Fruit fly (Drosophila melanogaster) whole organism, embryonic: ENCODE measurements around the gene Ugt37A3.

Experiments used
- Antp ChIP-seq: fragments of 200-800 bp; sonication (Bioruptor generic); optimal IDR thresholded peaks from 3 replicates; lab custom pipeline; 2016; ENCODE audit warnings: missing biosample characterization, missing genetic modification characterization
- Atf3 ChIP-seq: fragments of 200-800 bp; sonication (Bioruptor generic); optimal IDR thresholded peaks from 3 replicates; lab custom pipeline; 2016; ENCODE audit warnings: missing biosample characterization, missing genetic modification characterization
- BEAF-32 ChIP-seq: fragments of 200-800 bp; sonication (Bioruptor generic); optimal IDR thresholded peaks from 3 replicates; lab custom pipeline; 2017; ENCODE audit warnings: missing biosample characterization, missing genetic modification characterization, mild to moderate bottlenecking, moderate library complexity, missing genetic modification reagents
- Bteb2 ChIP-seq: fragments of 200-800 bp; sonication (Bioruptor generic); optimal IDR thresholded peaks from 2 replicates; lab custom pipeline; 2016; ENCODE audit warnings: missing biosample characterization, missing genetic modification characterization
- CG10274 ChIP-seq: fragments of 200-800 bp; sonication (Bioruptor generic); optimal IDR thresholded peaks from 3 replicates; lab custom pipeline; 2017; ENCODE audit warnings: missing biosample characterization, mild to moderate bottlenecking, missing genetic modification characterization
- CG10565 ChIP-seq: fragments of 200-800 bp; sonication (Bioruptor generic); optimal IDR thresholded peaks from 3 replicates; lab custom pipeline; 2016; ENCODE audit warnings: missing biosample characterization, mild to moderate bottlenecking, missing genetic modification characterization
- CG10979 ChIP-seq: fragments of 200-800 bp; sonication (Bioruptor generic); optimal IDR thresholded peaks from 2 replicates; lab custom pipeline; 2018; ENCODE audit warnings: missing biosample characterization, mild to moderate bottlenecking, missing genetic modification characterization, moderate library complexity
- CG11504 ChIP-seq: fragments of 200-800 bp; sonication (Bioruptor generic); optimal IDR thresholded peaks from 3 replicates; lab custom pipeline; 2019; ENCODE audit warnings: missing biosample characterization, mild to moderate bottlenecking, missing genetic modification characterization, moderate library complexity
- CG12104 ChIP-seq: fragments of 200-800 bp; sonication (Bioruptor generic); optimal IDR thresholded peaks from 3 replicates; lab custom pipeline; 2016; ENCODE audit warnings: missing biosample characterization, missing genetic modification characterization
- CG13624 ChIP-seq: fragments of 200-800 bp; sonication (Bioruptor generic); optimal IDR thresholded peaks from 2 replicates; lab custom pipeline; 2016; ENCODE audit warnings: missing biosample characterization, missing genetic modification characterization
- CG14441 ChIP-seq: fragments of 200-800 bp; sonication (Bioruptor generic); IDR thresholded peaks from 2 replicates; pipeline ENCODE4 v1.3.6; 2022; ENCODE audit warnings: missing biosample characterization, missing genetic modification characterization
- CG14667 ChIP-seq: fragments of 200-800 bp; sonication (Bioruptor generic); IDR thresholded peaks from 2 replicates; pipeline ENCODE4 v1.3.6; 2022; ENCODE audit warnings: missing biosample characterization, missing genetic modification characterization
- CG1647 ChIP-seq: fragments of 200-800 bp; sonication (Bioruptor generic); optimal IDR thresholded peaks from 3 replicates; lab custom pipeline; 2016; ENCODE audit warnings: missing biosample characterization, missing genetic modification characterization
- CG17802 ChIP-seq: fragments of 200-800 bp; sonication (Bioruptor generic); optimal IDR thresholded peaks from 2 replicates; lab custom pipeline; 2018; ENCODE audit warnings: missing biosample characterization, mild to moderate bottlenecking, missing genetic modification characterization, moderate library complexity
- CG2116 ChIP-seq: fragments of 200-800 bp; sonication (Bioruptor generic); optimal IDR thresholded peaks from 3 replicates; lab custom pipeline; 2018; ENCODE audit warnings: missing biosample characterization, mild to moderate bottlenecking, missing genetic modification characterization
- CG30403 ChIP-seq: fragments of 200-800 bp; sonication (Bioruptor generic); optimal IDR thresholded peaks from 3 replicates; lab custom pipeline; 2016; ENCODE audit warnings: missing biosample characterization, missing genetic modification characterization
- CG31224 ChIP-seq: fragments of 200-800 bp; sonication (Bioruptor generic); IDR thresholded peaks from 2 replicates; pipeline ENCODE4 v1.3.6; 2022; ENCODE audit warnings: missing biosample characterization, missing genetic modification characterization
- CG33213 ChIP-seq: fragments of 200-800 bp; sonication (Bioruptor generic); optimal IDR thresholded peaks from 3 replicates; lab custom pipeline; 2016; ENCODE audit warnings: missing biosample characterization, missing genetic modification characterization
- CG3995 ChIP-seq: fragments of 200-800 bp; sonication (Bioruptor generic); optimal IDR thresholded peaks from 3 replicates; lab custom pipeline; 2016; ENCODE audit warnings: missing biosample characterization, missing genetic modification characterization
- CG4360 ChIP-seq: fragments of 200-800 bp; sonication (Bioruptor generic); IDR thresholded peaks from 2 replicates; pipeline ENCODE4 v1.3.6; 2022; ENCODE audit warnings: missing biosample characterization, missing genetic modification characterization
- CG4730 ChIP-seq: fragments of 200-800 bp; sonication (Bioruptor generic); IDR thresholded peaks from 2 replicates; pipeline ENCODE4 v1.3.6; 2022; ENCODE audit warnings: missing biosample characterization, missing genetic modification characterization
- CG8765 ChIP-seq: fragments of 200-800 bp; sonication (Bioruptor generic); IDR thresholded peaks from 2 replicates; pipeline ENCODE4 v1.3.6; 2022; ENCODE audit warnings: missing biosample characterization, missing genetic modification characterization
- CG9876 ChIP-seq: fragments of 200-800 bp; sonication (Bioruptor generic); optimal IDR thresholded peaks from 2 replicates; lab custom pipeline; 2016; ENCODE audit warnings: missing biosample characterization, missing genetic modification characterization
- Chrac-16 ChIP-seq: fragments of 200-800 bp; sonication (Bioruptor generic); optimal IDR thresholded peaks from 3 replicates; lab custom pipeline; 2016; ENCODE audit warnings: missing biosample characterization, missing genetic modification characterization
- Dip3 ChIP-seq: fragments of 200-800 bp; sonication (Bioruptor generic); optimal IDR thresholded peaks from 3 replicates; lab custom pipeline; 2016; ENCODE audit warnings: missing biosample characterization, missing genetic modification characterization
- Hand ChIP-seq: fragments of 200-800 bp; sonication (Bioruptor generic); optimal IDR thresholded peaks from 2 replicates; lab custom pipeline; 2017; ENCODE audit warnings: mild to moderate bottlenecking, missing biosample characterization, missing genetic modification reagents, missing genetic modification characterization
- Hmx ChIP-seq: fragments of 200-800 bp; sonication (Bioruptor generic); optimal IDR thresholded peaks from 2 replicates; lab custom pipeline; 2016; ENCODE audit warnings: missing biosample characterization, missing genetic modification characterization
- Hr78 ChIP-seq, 2 experiments: fragments of 200-800 bp in 1 of 2; fragments of >200 bp in 1 of 2; sonication (Bioruptor generic) in 1 of 2; optimal IDR thresholded peaks; 2 replicates each; lab custom pipeline; 2017 to 2019; ENCODE audit warnings: missing biosample characterization in 2 of 2, missing genetic modification characterization in 2 of 2, mild to moderate bottlenecking in 1 of 2, moderate library complexity in 1 of 2
- Lpt ChIP-seq: fragments of >200 bp; optimal IDR thresholded peaks from 2 replicates; lab custom pipeline; 2018; ENCODE audit warnings: missing biosample characterization, missing genetic modification characterization
- Mes4 ChIP-seq: fragments of 200-800 bp; sonication (Bioruptor generic); optimal IDR thresholded peaks from 2 replicates; lab custom pipeline; 2016; ENCODE audit warnings: missing biosample characterization, missing genetic modification characterization
- Pdp1 ChIP-seq, 2 experiments: fragments of 200-800 bp; sonication (Bioruptor generic); optimal IDR thresholded peaks; 3 replicates each; lab custom pipeline; 2016; ENCODE audit warnings: missing biosample characterization in 2 of 2, missing genetic modification characterization in 2 of 2, mild to moderate bottlenecking in 1 of 2, moderate library complexity in 1 of 2
- Sin3A ChIP-seq: fragments of >200 bp; optimal IDR thresholded peaks from 2 replicates; lab custom pipeline; 2018
- Sry-β ChIP-seq: fragments of 200-800 bp; sonication (Bioruptor generic); optimal IDR thresholded peaks from 2 replicates; lab custom pipeline; 2018; ENCODE audit warnings: missing biosample characterization, mild to moderate bottlenecking, missing genetic modification characterization, moderate library complexity
- bab2 ChIP-seq: fragments of 200-800 bp; sonication (Bioruptor generic); optimal IDR thresholded peaks from 2 replicates; lab custom pipeline; 2016; ENCODE audit warnings: missing biosample characterization, missing genetic modification characterization
- caup ChIP-seq: fragments of 200-800 bp; sonication (Bioruptor generic); optimal IDR thresholded peaks from 3 replicates; lab custom pipeline; 2017; ENCODE audit warnings: missing biosample characterization, mild to moderate bottlenecking, missing genetic modification characterization, moderate library complexity; ENCODE audit not compliant: severe bottlenecking
- chn ChIP-seq: fragments of 200-800 bp; sonication (Bioruptor generic); optimal IDR thresholded peaks from 2 replicates; lab custom pipeline; 2016; ENCODE audit warnings: missing biosample characterization, missing genetic modification characterization
- crol ChIP-seq: fragments of 200-800 bp; sonication (Bioruptor generic); IDR thresholded peaks from 2 replicates; pipeline ENCODE4 v1.3.6; 2022; ENCODE audit warnings: missing biosample characterization, missing genetic modification characterization
- crp ChIP-seq, 2 experiments: fragments of 200-800 bp; sonication (Bioruptor generic); optimal IDR thresholded peaks; 2 replicates in 1 of 2; 3 replicates in 1 of 2; lab custom pipeline; 2017; ENCODE audit warnings: missing biosample characterization in 2 of 2, missing genetic modification characterization in 2 of 2, mild to moderate bottlenecking in 1 of 2, moderate library complexity in 1 of 2
- dm ChIP-seq: fragments of 200-800 bp; sonication (Bioruptor generic); optimal IDR thresholded peaks from 3 replicates; lab custom pipeline; 2016; ENCODE audit warnings: missing biosample characterization, missing genetic modification characterization
- grau ChIP-seq: fragments of 200-800 bp; optimal IDR thresholded peaks from 3 replicates; lab custom pipeline; 2019; ENCODE audit warnings: missing biosample characterization, mild to moderate bottlenecking, missing genetic modification characterization, moderate library complexity
- jing ChIP-seq: fragments of 200-800 bp; sonication (Bioruptor generic); optimal IDR thresholded peaks from 2 replicates; lab custom pipeline; 2018; ENCODE audit warnings: missing biosample characterization, mild to moderate bottlenecking, missing genetic modification characterization
- kah ChIP-seq: fragments of 200-800 bp; sonication (Bioruptor generic); optimal IDR thresholded peaks from 2 replicates; lab custom pipeline; 2018; ENCODE audit warnings: missing biosample characterization, mild to moderate bottlenecking, missing genetic modification characterization
- kay ChIP-seq: fragments of 200-800 bp; sonication (Bioruptor generic); optimal IDR thresholded peaks from 2 replicates; lab custom pipeline; 2016; ENCODE audit warnings: missing biosample characterization, missing genetic modification characterization
- lilli ChIP-seq: fragments of 200-800 bp; sonication (Bioruptor generic); optimal IDR thresholded peaks from 3 replicates; lab custom pipeline; 2016; ENCODE audit warnings: missing biosample characterization, missing genetic modification characterization
- peb ChIP-seq: fragments of 200-800 bp; sonication (Bioruptor generic); IDR thresholded peaks from 2 replicates; pipeline ENCODE4 v1.3.6; 2022; ENCODE audit warnings: missing biosample characterization, missing genetic modification characterization
- sc ChIP-seq, 3 experiments: fragments of >200 bp in 2 of 3; fragments of 200-800 bp in 1 of 3; sonication (Bioruptor generic) in 1 of 3; optimal IDR thresholded peaks; 2 replicates in 2 of 3; 3 replicates in 1 of 3; lab custom pipeline; 2017; ENCODE audit warnings: mild to moderate bottlenecking in 1 of 3, missing biosample characterization in 1 of 3, missing genetic modification characterization in 1 of 3, missing genetic modification reagents in 1 of 3
- sens-2 ChIP-seq: fragments of 200-800 bp; sonication (Bioruptor generic); IDR thresholded peaks from 2 replicates; pipeline ENCODE4 v1.3.6; 2022; ENCODE audit warnings: missing biosample characterization, missing genetic modification characterization
- tin ChIP-seq: fragments of 200-800 bp; sonication (Bioruptor generic); optimal IDR thresholded peaks from 3 replicates; lab custom pipeline; 2016; ENCODE audit warnings: missing biosample characterization, missing genetic modification characterization
- tna ChIP-seq: fragments of 200-800 bp; sonication (Bioruptor generic); IDR thresholded peaks from 2 replicates; pipeline ENCODE4 v1.3.6; 2022; ENCODE audit warnings: missing biosample characterization, missing genetic modification characterization; ENCODE audit not compliant: partially characterized antibody
- toy ChIP-seq: fragments of 200-800 bp; sonication (Bioruptor generic); IDR thresholded peaks from 2 replicates; pipeline ENCODE4 v1.3.6; 2022; ENCODE audit warnings: missing biosample characterization, missing genetic modification characterization
- wek ChIP-seq: fragments of 200-800 bp; sonication (Bioruptor generic); optimal IDR thresholded peaks from 3 replicates; lab custom pipeline; 2018; ENCODE audit warnings: missing biosample characterization, mild to moderate bottlenecking, missing genetic modification characterization, moderate library complexity

Ugt37A3 gene

dm6 chr3R:12697571-12698039, 45.9 kb downstream of the Ugt37A3 start (continued):
- no peak for TF ChIP-seq CG12104 (GFP tag; lab: Kevin White, UChicago)
- TF ChIP-seq CG30403 (GFP tag; lab: Kevin White, UChicago) = no peak
- TF ChIP-seq toy (GFP tag; lab: Robert Waterston, UW) = no peak
- no peak for TF ChIP-seq Hand (GFP tag; lab: Kevin White, UChicago)
- no peak for TF ChIP-seq CG8765 (GFP tag; lab: Robert Waterston, UW)
- no peak for TF ChIP-seq Atf3 (GFP tag; lab: Kevin White, UChicago)
- TF ChIP-seq CG4360 (GFP tag; lab: Robert Waterston, UW) = no peak
- no peak for TF ChIP-seq sc (optimal IDR thresholded peaks at IDR 0.05; lab: Kevin White, UChicago)
- TF ChIP-seq sc (GFP tag; optimal IDR thresholded peaks at IDR 0.05; lab: Kevin White, UChicago) = no peak
- TF ChIP-seq crp (GFP tag; optimal IDR thresholded peaks at IDR 0.05; lab: Kevin White, UChicago) = no peak
- TF ChIP-seq CG10565 = no peak
- no peak for TF ChIP-seq Bteb2
- no peak for TF ChIP-seq Sry-β (GFP tag; lab: Kevin White, UChicago)
- no peak for TF ChIP-seq CG11504 (tag; lab: Kevin White, UChicago)
- no peak for TF ChIP-seq CG31224 (GFP tag; lab: Robert Waterston, UW)
- no peak for TF ChIP-seq dm
- no peak for TF ChIP-seq CG13624
- TF ChIP-seq Sin3A (lab: Kevin White, UChicago) = peak; percentile 94
- TF ChIP-seq chn (GFP tag; lab: Kevin White, UChicago) = no peak
- TF ChIP-seq Pdp1 (GFP tag; optimal IDR thresholded peaks at IDR 0.05; lab: Kevin White, UChicago) = peak in 1 of 2 experiments; percentile 50
- TF ChIP-seq bab2 (GFP tag; lab: Kevin White, UChicago) = no peak
- TF ChIP-seq CG14667 = no peak
- peak; percentile 32 for TF ChIP-seq CG33213 (GFP tag; lab: Kevin White, UChicago)
- TF ChIP-seq Antp (GFP tag; lab: Kevin White, UChicago) = no peak
- TF ChIP-seq CG2116 (GFP tag; lab: Kevin White, UChicago) = peak; percentile 70
- no peak for TF ChIP-seq CG9876 (GFP tag; lab: Kevin White, UChicago)
- peak; percentile 19 for TF ChIP-seq lilli (GFP tag; lab: Kevin White, UChicago)
- no peak for TF ChIP-seq CG10274 (GFP tag; lab: Kevin White, UChicago)
- no peak for TF ChIP-seq Hmx (GFP tag; lab: Kevin White, UChicago)
- peak in 1 of 2 experiments; percentile 25 for TF ChIP-seq Hr78 (GFP tag; optimal IDR thresholded peaks at IDR 0.05; lab: Kevin White, UChicago)
- TF ChIP-seq CG1647 (GFP tag; lab: Kevin White, UChicago) = no peak
- TF ChIP-seq grau (tag; lab: Kevin White, UChicago) = peak; percentile 21
- TF ChIP-seq jing (GFP tag; lab: Kevin White, UChicago) = no peak
- no peak for TF ChIP-seq kah (GFP tag; lab: Kevin White, UChicago)
- TF ChIP-seq CG4730 (GFP tag; lab: Robert Waterston, UW) = no peak
- peak; percentile 41 for TF ChIP-seq caup
- no peak for TF ChIP-seq CG14441
- TF ChIP-seq CG3995 = no peak
- TF ChIP-seq crol (GFP tag; lab: Robert Waterston, UW) = no peak
- peak; percentile 28 for TF ChIP-seq CG10979
- no peak for TF ChIP-seq Mes4 (GFP tag; lab: Kevin White, UChicago)
- peak; percentile 63 for TF ChIP-seq kay (GFP tag; lab: Kevin White, UChicago)
- TF ChIP-seq wek (GFP tag; lab: Kevin White, UChicago) = no peak
- no peak for TF ChIP-seq tin
- TF ChIP-seq Lpt = no peak
- TF ChIP-seq sens-2 (GFP tag; lab: Robert Waterston, UW) = no peak
- TF ChIP-seq peb (GFP tag; lab: Robert Waterston, UW) = no peak
- no peak for TF ChIP-seq Chrac-16
- no peak for TF ChIP-seq Dip3 (GFP tag; lab: Kevin White, UChicago)
- peak; percentile 78 for TF ChIP-seq BEAF-32 (GFP tag; lab: Kevin White, UChicago)
- no peak for TF ChIP-seq CG17802
- no peak for TF ChIP-seq tna
